Worm (Caenorhabditis elegans) whole organism, L1 larva: ENCODE measurements around the gene T11G6.5.

Experiments used
- aly-2 ChIP-seq: fragments of 150-350 bp; optimal IDR thresholded peaks from 2 replicates; lab custom pipeline; 2014; ENCODE audit warnings: missing biosample characterization, missing genetic modification characterization
- ama-1 ChIP-seq: fragments of 150-350 bp; optimal IDR thresholded peaks from 2 replicates; lab custom pipeline; 2014
- hpl-2 ChIP-seq: fragments of 150-350 bp; optimal IDR thresholded peaks from 2 replicates; lab custom pipeline; 2014; ENCODE audit warnings: missing biosample characterization, missing genetic modification reagents, missing genetic modification characterization
- nhr-76 ChIP-seq: sonication (generic microtip); optimal IDR thresholded peaks from 2 replicates; lab custom pipeline; 2017; ENCODE audit warnings: missing biosample characterization, missing genetic modification characterization
- snpc-4 ChIP-seq: fragments of 150-350 bp; optimal IDR thresholded peaks from 2 replicates; lab custom pipeline; 2014; ENCODE audit warnings: missing biosample characterization, missing genetic modification characterization
- sox-4 ChIP-seq: sonication (generic microtip); optimal IDR thresholded peaks from 2 replicates; lab custom pipeline; 2016; ENCODE audit warnings: missing genetic modification characterization, missing compliant biosample characterization
- unc-130 ChIP-seq: fragments of 150-350 bp; optimal IDR thresholded peaks from 2 replicates; lab custom pipeline; 2017; ENCODE audit warnings: missing biosample characterization, missing genetic modification characterization, inconsistent platforms
- unc-98 ChIP-seq: fragments of 200-800 bp; sonication (Bioruptor generic); IDR thresholded peaks from 2 replicates; pipeline ENCODE4 v1.3.6; 2022; ENCODE audit warnings: missing genetic modification characterization, missing compliant biosample characterization
- ztf-4 ChIP-seq: fragments of 150-350 bp; optimal IDR thresholded peaks from 2 replicates; lab custom pipeline; 2014; ENCODE audit warnings: missing biosample characterization, missing genetic modification characterization

ce11 chrIV:10842232-10842631 lies 323 bp downstream of the T11G6.5 start:
- TF ChIP-seq unc-130: no peak
- TF ChIP-seq hpl-2: no peak
- TF ChIP-seq ztf-4 (tag; lab: Kevin White, UChicago): no peak
- TF ChIP-seq unc-98 (GFP tag; lab: Robert Waterston, UW): no peak
- no peak for TF ChIP-seq ama-1 (lab: Kevin White, UChicago)
- no peak for TF ChIP-seq aly-2 (tag; lab: Kevin White, UChicago)
- TF ChIP-seq sox-4 (tag; lab: Kevin White, UChicago): no peak
- no peak for TF ChIP-seq snpc-4
- TF ChIP-seq nhr-76: no peak
